Worm (Caenorhabditis elegans): Measurements from ENCODE around the gene nhr-205.

nhr-205 gene

ce11 chrV:10080905-10081304, 671 bp downstream of the nhr-205 start:
- TF ChIP-seq mep-1 (tag; optimal IDR thresholded peaks at IDR 0.05) (no peak), ham-2 (GFP tag; optimal IDR thresholded peaks at IDR 0.05) (no peak), mab-5 (tag; optimal IDR thresholded peaks at IDR 0.05) (no peak), tbx-8 (GFP tag; optimal IDR thresholded peaks at IDR 0.05) (no peak), hlh-1 (tag; optimal IDR thresholded peaks at IDR 0.05) (no peak), nhr-2 (tag; optimal IDR thresholded peaks at IDR 0.05) (no peak), bed-3 (GFP tag; optimal IDR thresholded peaks at IDR 0.05) (no peak), nhr-28 (tag; optimal IDR thresholded peaks at IDR 0.05) (no peak), ces-1 (GFP tag; optimal IDR thresholded peaks at IDR 0.05) (no peak), flh-1 (GFP tag; optimal IDR thresholded peaks at IDR 0.05) (no peak), lin-13 (tag; optimal IDR thresholded peaks at IDR 0.05) (no peak), nhr-76 (tag; optimal IDR thresholded peaks at IDR 0.05) (no peak), snpc-4 (tag; optimal IDR thresholded peaks at IDR 0.05) (no peak), lin-32 (GFP tag; optimal IDR thresholded peaks at IDR 0.05) (no peak), cnd-1 (tag; optimal IDR thresholded peaks at IDR 0.05) (no peak), nhr-12 (tag; optimal IDR thresholded peaks at IDR 0.05) (no peak), ceh-43 (GFP tag; optimal IDR thresholded peaks at IDR 0.05) (no peak), blmp-1 (tag; optimal IDR thresholded peaks at IDR 0.05) (no peak), unc-62 (GFP tag; optimal IDR thresholded peaks at IDR 0.05) (no peak)

- TF ChIP-seq unc-39 (tag; optimal IDR thresholded peaks at IDR 0.05) (no peak), zip-8 (tag; optimal IDR thresholded peaks at IDR 0.05) (no peak), nhr-2 (tag; optimal IDR thresholded peaks at IDR 0.05) (no peak), hlh-1 (tag; optimal IDR thresholded peaks at IDR 0.05) (no peak), unc-120 (tag; optimal IDR thresholded peaks at IDR 0.05; ENCODE audit: poor library complexity, severe bottlenecking) (no peak), tbx-8 (GFP tag; optimal IDR thresholded peaks at IDR 0.05) (no peak), lin-13 (tag; optimal IDR thresholded peaks at IDR 0.05) (no peak), cnd-1 (tag; optimal IDR thresholded peaks at IDR 0.05) (no peak), M03D4.4 (tag; optimal IDR thresholded peaks at IDR 0.05) (no peak), ceh-83 (GFP tag; optimal IDR thresholded peaks at IDR 0.05) (no peak), bed-3 (GFP tag; optimal IDR thresholded peaks at IDR 0.05) (no peak), lin-32 (GFP tag; optimal IDR thresholded peaks at IDR 0.05) (no peak), ztf-11 (tag; optimal IDR thresholded peaks at IDR 0.05) (no peak), sem-2 (GFP tag; optimal IDR thresholded peaks at IDR 0.05) (no peak)
Observed at ce11 chrV:10078244-10078643, 3.3 kb downstream of the nhr-205 start, which contains the start of gene R04B5.1. R04B5.1 (minus strand) TSS chrV:10078344.

- TF ChIP-seq mab-5 (tag; optimal IDR thresholded peaks at IDR 0.05) (no peak), snpc-4 (tag; optimal IDR thresholded peaks at IDR 0.05) (no peak), flh-1 (GFP tag; optimal IDR thresholded peaks at IDR 0.05) (no peak), hlh-1 (tag; optimal IDR thresholded peaks at IDR 0.05) (no peak), elt-3 (tag; optimal IDR thresholded peaks at IDR 0.05) (no peak), sptf-1 (tag; optimal IDR thresholded peaks at IDR 0.05) (no peak), nhr-12 (tag; optimal IDR thresholded peaks at IDR 0.05) (no peak), nhr-76 (tag; optimal IDR thresholded peaks at IDR 0.05) (no peak), nhr-28 (tag; optimal IDR thresholded peaks at IDR 0.05) (no peak)
Observed at ce11 chrV:10075441-10075840, 6.1 kb downstream of the nhr-205 start, which contains the start of gene F57A8.7. F57A8.7 (plus strand) TSS chrV:10075741.

- TF ChIP-seq sem-2 (GFP tag; optimal IDR thresholded peaks at IDR 0.05) (no peak), nhr-28 (tag; optimal IDR thresholded peaks at IDR 0.05) (no peak), unc-39 (tag; optimal IDR thresholded peaks at IDR 0.05) (no peak), nhr-76 (tag; optimal IDR thresholded peaks at IDR 0.05) (no peak), unc-62 (GFP tag; optimal IDR thresholded peaks at IDR 0.05) (no peak), flh-1 (GFP tag; optimal IDR thresholded peaks at IDR 0.05) (no peak), ceh-83 (GFP tag; optimal IDR thresholded peaks at IDR 0.05) (no peak), cnd-1 (tag; optimal IDR thresholded peaks at IDR 0.05) (no peak), ham-2 (GFP tag; optimal IDR thresholded peaks at IDR 0.05) (no peak), blmp-1 (tag; optimal IDR thresholded peaks at IDR 0.05) (no peak), pha-4 (tag; optimal IDR thresholded peaks at IDR 0.05) (no peak)
Observed at ce11 chrV:10073793-10074192, 7.8 kb downstream of the nhr-205 start, which contains the start of gene F57A8.6. F57A8.6 (minus strand) TSS chrV:10073893.

ce11 chrV:10072721-10073120, 8.9 kb downstream of the nhr-205 start:
- no peak for TF ChIP-seq elt-1 (tag; optimal IDR thresholded peaks at IDR 0.05; ENCODE audit: borderline replicate concordance, insufficient read depth)
- TF ChIP-seq unc-120 (tag; optimal IDR thresholded peaks at IDR 0.05; ENCODE audit: poor library complexity, severe bottlenecking), result no peak

All from whole organism, mixed stage, embryonic.